Fruit fly (Drosophila melanogaster): ENCODE results near the gene side-VII.

dm6 chr3R:9705008-9705628 lies 34.7 kb downstream of the side-VII start, which contains the start of gene Unc-115a:
- TF ChIP-seq CTCF (GFP tag; optimal IDR thresholded peaks at IDR 0.05) (peak; percentile 79), CG10431 (GFP tag; optimal IDR thresholded peaks at IDR 0.05) (peak; percentile 32), ems (GFP tag; optimal IDR thresholded peaks at IDR 0.05) (peak; percentile 17), slou (GFP tag; optimal IDR thresholded peaks at IDR 0.05) (peak; percentile 3), CG14860 (GFP tag; IDR thresholded peaks at IDR 0.05; ENCODE audit: partially characterized antibody) (no peak), fru (optimal IDR thresholded peaks at IDR 0.05) (no peak)

Data from whole organism, embryonic.